Worm (Caenorhabditis elegans) whole organism, young adult: Measurements from ENCODE around the gene ttr-33.

Experiments used
- B0035.1 ChIP-seq: sonication (generic microtip); optimal IDR thresholded peaks from 2 replicates; lab custom pipeline; 2016; ENCODE audit warnings: missing genetic modification characterization, mild to moderate bottlenecking, missing compliant biosample characterization, missing genotype, missing genetic modification reagents
- B0336.3 ChIP-seq: fragments of 200-800 bp; sonication (Bioruptor generic); IDR thresholded peaks from 2 replicates; pipeline ENCODE4 v1.3.6; 2022; ENCODE audit warnings: missing genetic modification characterization, missing compliant biosample characterization
- D2030.7 ChIP-seq: fragments of 200-800 bp; sonication (Bioruptor generic); IDR thresholded peaks from 2 replicates; pipeline ENCODE4 v1.3.6; 2022; ENCODE audit warnings: missing genetic modification reagents, missing genetic modification characterization, missing compliant biosample characterization
- F33H1.4 ChIP-seq: fragments of 200-800 bp; sonication (Bioruptor generic); IDR thresholded peaks from 2 replicates; pipeline ENCODE4 v1.3.6; 2022; ENCODE audit warnings: missing genetic modification reagents, missing genetic modification characterization, missing compliant biosample characterization
- T26A5.8 ChIP-seq: sonication (generic microtip); optimal IDR thresholded peaks from 2 replicates; lab custom pipeline; 2016; ENCODE audit warnings: missing genetic modification characterization, missing compliant biosample characterization
- Y53G8AR.9 ChIP-seq: fragments of 200-800 bp; sonication (Bioruptor generic); conservative IDR thresholded peaks from 2 replicates; pipeline ENCODE4 v1.3.6; 2022; ENCODE audit warnings: missing genetic modification reagents, missing genetic modification characterization, missing compliant biosample characterization
- ZK185.1 ChIP-seq: sonication (generic microtip); optimal IDR thresholded peaks from 2 replicates; lab custom pipeline; 2016; ENCODE audit warnings: mild to moderate bottlenecking, missing genetic modification characterization, missing compliant biosample characterization; ENCODE audit not compliant: poor library complexity, severe bottlenecking
- atf-7 ChIP-seq: sonication (generic microtip); optimal IDR thresholded peaks from 2 replicates; lab custom pipeline; 2017; ENCODE audit warnings: mild to moderate bottlenecking, missing genetic modification characterization, missing compliant biosample characterization
- attf-6 ChIP-seq: fragments of 200-800 bp; sonication (Bioruptor generic); IDR thresholded peaks from 2 replicates; pipeline ENCODE4 v1.3.6; 2022; ENCODE audit warnings: missing genetic modification reagents, missing genetic modification characterization, missing compliant biosample characterization
- cebp-1 ChIP-seq, 2 experiments: fragments of 200-800 bp in 1 of 2; sonication (Bioruptor generic) in 1 of 2; sonication (generic microtip) in 1 of 2; IDR thresholded peaks in 1 of 2; optimal IDR thresholded peaks in 1 of 2; 2 replicates each; pipeline versions ENCODE4 v1.3.6 to Lab custom; 2017 to 2022; ENCODE audit warnings: missing compliant biosample characterization in 2 of 2, missing genetic modification characterization in 2 of 2, mild to moderate bottlenecking in 1 of 2, missing genetic modification reagents in 1 of 2, moderate library complexity in 1 of 2
- ceh-100 ChIP-seq: fragments of 200-800 bp; sonication (Bioruptor generic); IDR thresholded peaks from 2 replicates; pipeline ENCODE4 v1.3.6; 2022; ENCODE audit warnings: missing genetic modification reagents, missing genetic modification characterization, missing compliant biosample characterization
- ceh-58 ChIP-seq: fragments of 200-800 bp; sonication (Bioruptor generic); IDR thresholded peaks from 2 replicates; pipeline ENCODE4 v1.3.6; 2022; ENCODE audit warnings: missing genetic modification characterization, missing compliant biosample characterization
- ceh-79 ChIP-seq: sonication (generic microtip); optimal IDR thresholded peaks from 2 replicates; lab custom pipeline; 2017; ENCODE audit warnings: mild to moderate bottlenecking, missing genetic modification characterization, missing compliant biosample characterization
- die-1 ChIP-seq: sonication (generic microtip); optimal IDR thresholded peaks from 2 replicates; lab custom pipeline; 2016; ENCODE audit warnings: missing genotype, mild to moderate bottlenecking, missing genetic modification characterization, missing compliant biosample characterization
- dox-1 ChIP-seq: fragments of 200-800 bp; sonication (Bioruptor generic); IDR thresholded peaks from 2 replicates; pipeline ENCODE4 v1.3.6; 2022; ENCODE audit warnings: missing genetic modification reagents, missing genetic modification characterization, missing compliant biosample characterization
- hmg-20 ChIP-seq: fragments of 200-800 bp; sonication (Bioruptor generic); IDR thresholded peaks from 2 replicates; pipeline ENCODE4 v1.3.6; 2022; ENCODE audit warnings: missing genetic modification reagents, missing genetic modification characterization, missing compliant biosample characterization
- lag-1 ChIP-seq: fragments of 200-800 bp; sonication (Bioruptor generic); IDR thresholded peaks from 2 replicates; pipeline ENCODE4 v1.3.6; 2022; ENCODE audit warnings: missing genetic modification reagents, missing genetic modification characterization, missing compliant biosample characterization
- lin-35 ChIP-seq, 3 experiments: fragments of 150-350 bp in 2 of 3; sonication (generic microtip) in 1 of 3; optimal IDR thresholded peaks; 2 replicates each; lab custom pipeline; 2014 to 2018; ENCODE audit warnings: missing biosample characterization in 3 of 3, missing genetic modification characterization in 3 of 3, missing genetic modification reagents in 3 of 3
- lin-54 ChIP-seq: fragments of 200-800 bp; sonication (Bioruptor generic); optimal IDR thresholded peaks from 2 replicates; lab custom pipeline; 2018; ENCODE audit warnings: mild to moderate bottlenecking, missing genetic modification characterization, missing compliant biosample characterization
- madf-10 ChIP-seq: sonication (generic microtip); optimal IDR thresholded peaks from 2 replicates; lab custom pipeline; 2016; ENCODE audit warnings: mild to moderate bottlenecking, missing genetic modification characterization, missing compliant biosample characterization
- mxl-1 ChIP-seq: sonication (generic microtip); optimal IDR thresholded peaks from 2 replicates; lab custom pipeline; 2016; ENCODE audit warnings: missing genetic modification characterization, missing compliant biosample characterization
- nfya-1 ChIP-seq: sonication (generic microtip); optimal IDR thresholded peaks from 2 replicates; lab custom pipeline; 2017; ENCODE audit warnings: antibody characterized with exemption, missing compliant biosample characterization, missing genetic modification characterization, borderline replicate concordance; ENCODE audit not compliant: insufficient read depth
- nfyb-1 ChIP-seq: fragments of 200-800 bp; sonication (Bioruptor generic); IDR thresholded peaks from 2 replicates; pipeline ENCODE4 v1.3.6; 2022; ENCODE audit warnings: missing genetic modification reagents, missing genetic modification characterization, missing compliant biosample characterization
- nhr-120 ChIP-seq: fragments of 200-800 bp; sonication (Bioruptor generic); IDR thresholded peaks from 2 replicates; pipeline ENCODE4 v1.3.6; 2022; ENCODE audit warnings: missing genetic modification characterization, missing compliant biosample characterization
- nhr-80 ChIP-seq: sonication (generic microtip); optimal IDR thresholded peaks from 2 replicates; lab custom pipeline; 2016; ENCODE audit warnings: missing genetic modification characterization, missing compliant biosample characterization
- rcor-1 ChIP-seq: fragments of 200-800 bp; sonication (Bioruptor generic); IDR thresholded peaks from 2 replicates; pipeline ENCODE4 v1.3.6; 2022; ENCODE audit warnings: missing genetic modification reagents, missing genetic modification characterization, missing compliant biosample characterization
- repo-1 ChIP-seq: sonication (generic microtip); optimal IDR thresholded peaks from 2 replicates; lab custom pipeline; 2017; ENCODE audit warnings: mild to moderate bottlenecking, missing genetic modification characterization, missing compliant biosample characterization
- sdz-38 ChIP-seq: sonication (generic microtip); optimal IDR thresholded peaks from 2 replicates; lab custom pipeline; 2016; ENCODE audit warnings: missing genotype, missing genetic modification characterization, missing compliant biosample characterization
- snpc-4 ChIP-seq, 5 experiments: fragments of 150-350 bp in 1 of 5; sonication (generic microtip) in 4 of 5; optimal IDR thresholded peaks; 2 replicates each; lab custom pipeline; 2014 to 2018; ENCODE audit warnings: missing genetic modification characterization in 5 of 5, missing biosample characterization in 3 of 5, antibody characterized with exemption in 2 of 5, mild to moderate bottlenecking in 2 of 5, missing compliant biosample characterization in 2 of 5, missing genotype in 2 of 5, moderate library complexity in 2 of 5, missing genetic modification reagents in 1 of 5
- sptf-2 ChIP-seq: fragments of 200-800 bp; sonication (Bioruptor generic); optimal IDR thresholded peaks from 2 replicates; lab custom pipeline; 2018; ENCODE audit warnings: mild to moderate bottlenecking, missing genetic modification characterization, missing compliant biosample characterization
- tlf-1 ChIP-seq: fragments of 200-800 bp; sonication (Bioruptor generic); optimal IDR thresholded peaks from 2 replicates; lab custom pipeline; 2018; ENCODE audit warnings: mild to moderate bottlenecking, missing genetic modification characterization, missing compliant biosample characterization
- xnd-1 ChIP-seq: sonication (generic microtip); optimal IDR thresholded peaks from 2 replicates; lab custom pipeline; 2016; ENCODE audit warnings: missing genotype, missing genetic modification reagents, missing genetic modification characterization, missing compliant biosample characterization
- zfh-2 ChIP-seq: fragments of 200-800 bp; sonication (Bioruptor generic); conservative IDR thresholded peaks from 2 replicates; pipeline ENCODE4 v1.3.6; 2022; ENCODE audit warnings: missing genetic modification reagents, missing genetic modification characterization, missing compliant biosample characterization
- zim-3 ChIP-seq: sonication (generic microtip); optimal IDR thresholded peaks from 2 replicates; lab custom pipeline; 2017; ENCODE audit warnings: mild to moderate bottlenecking, missing genetic modification characterization, moderate library complexity, missing compliant biosample characterization
- ztf-22 ChIP-seq: fragments of 200-800 bp; sonication (Bioruptor generic); optimal IDR thresholded peaks from 2 replicates; lab custom pipeline; 2018; ENCODE audit warnings: mild to moderate bottlenecking, missing genetic modification characterization, moderate library complexity, missing compliant biosample characterization

ttr-33 gene

ce11 chrV:7857931-7858330, 20.2 kb upstream of the ttr-33 start, which contains the start of gene C37C3.1 (continued):
- TF ChIP-seq atf-7 (tag; lab: Kevin White, UChicago) (peak; percentile 4), zim-3 (peak; percentile 30), F33H1.4 (GFP tag; lab: Robert Waterston, UW) (peak; percentile 33; the same call in 1 of the 2 replicates), nhr-120 (0 out of 2 replicates have a peak, but pooled peaks have one; percentile 40), snpc-4 (GFP tag; optimal IDR thresholded peaks at IDR 0.05; lab: Kevin White, UChicago) (peak; percentile 9), snpc-4 (tag; optimal IDR thresholded peaks at IDR 0.05; lab: Kevin White, UChicago) (peak in 2 of 4 experiments; percentile 24 to 39), xnd-1 (tag; lab: Kevin White, UChicago) (no peak), ceh-58 (GFP tag; lab: Robert Waterston, UW) (no peak), madf-10 (tag; lab: Kevin White, UChicago) (no peak), B0035.1 (tag; lab: Kevin White, UChicago) (peak; percentile 15), nfya-1 (tag; lab: Kevin White, UChicago) (no peak), ceh-79 (no peak), ceh-100 (0 out of 2 replicates have a peak, but pooled peaks have one; percentile 35), T26A5.8 (tag; lab: Kevin White, UChicago) (peak; percentile 11), lin-35 (GFP tag; optimal IDR thresholded peaks at IDR 0.05; lab: Kevin White, UChicago) (peak in 1 of 3 experiments; percentile 3), cebp-1 (GFP tag; IDR thresholded peaks at IDR 0.05; lab: Robert Waterston, UW) (0 out of 2 replicates have a peak, but pooled peaks have one; percentile 13), cebp-1 (tag; optimal IDR thresholded peaks at IDR 0.05; lab: Kevin White, UChicago) (peak; percentile 48), tlf-1 (GFP tag; lab: Kevin White, UChicago) (peak; percentile 57), ztf-22 (GFP tag; lab: Kevin White, UChicago) (no peak), attf-6 (GFP tag; lab: Robert Waterston, UW) (peak; percentile 18; the same call in 1 of the 2 replicates), lin-54 (GFP tag; lab: Kevin White, UChicago) (peak; percentile 9), sptf-2 (GFP tag; lab: Kevin White, UChicago) (no peak), B0336.3 (GFP tag; lab: Robert Waterston, UW) (peak; percentile 64; the same call in 1 of the 2 replicates), mxl-1 (no peak), lag-1 (GFP tag; lab: Robert Waterston, UW) (no peak), Y53G8AR.9 (GFP tag; lab: Robert Waterston, UW) (no peak), ZK185.1 (tag; lab: Kevin White, UChicago) (no peak), die-1 (no peak), rcor-1 (no peak), repo-1 (peak; percentile 85), dox-1 (GFP tag; lab: Robert Waterston, UW) (no peak), nfyb-1 (GFP tag; lab: Robert Waterston, UW) (peak; percentile 85), D2030.7 (GFP tag; lab: Robert Waterston, UW) (0 out of 2 replicates have a peak, but pooled peaks have one; percentile 19), hmg-20 (GFP tag; lab: Robert Waterston, UW) (peak; percentile 70)

DNA sequence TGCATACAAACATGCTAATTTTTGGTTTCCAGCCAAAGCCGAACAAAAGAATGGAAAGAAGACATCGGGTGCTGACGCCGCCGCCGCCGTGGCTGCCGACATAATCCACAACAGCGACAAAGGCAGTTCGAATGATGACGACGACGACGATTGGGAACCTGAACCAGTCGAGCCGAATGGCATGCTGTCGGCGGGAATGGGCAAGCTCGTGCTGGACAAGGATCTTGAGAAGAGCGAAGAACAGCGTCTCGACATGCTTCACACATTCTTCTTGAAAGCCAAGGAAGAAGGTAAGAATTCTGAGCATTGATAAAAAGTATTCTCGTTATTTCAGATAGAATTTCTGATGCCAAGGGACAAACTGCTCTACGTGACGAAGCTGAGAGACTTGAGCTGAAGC, 18.9 kb upstream of the ttr-33 start:
- TF ChIP-seq sdz-38 (no peak), ceh-100 (no peak), mxl-1 (no peak), lag-1 (GFP tag; lab: Robert Waterston, UW) (no peak), zfh-2 (GFP tag; lab: Robert Waterston, UW) (peak; percentile 62), nhr-80 (tag; lab: Kevin White, UChicago) (no peak)
- TF ChIP-seq, all 124 proteins: peak for 1
